Fruit fly (Drosophila melanogaster) whole organism, embryonic: ENCODE measurements around the gene CG15286.

Source experiments
- Bgb ChIP-seq: fragments of 200-800 bp; sonication (Bioruptor generic); IDR thresholded peaks from 2 replicates; pipeline ENCODE4 v1.3.6; 2022; ENCODE audit warnings: missing biosample characterization, missing genetic modification characterization; ENCODE audit not compliant: partially characterized antibody
- BtbVII ChIP-seq: fragments of 200-800 bp; sonication (Bioruptor generic); optimal IDR thresholded peaks from 3 replicates; lab custom pipeline; 2017; ENCODE audit warnings: missing biosample characterization, mild to moderate bottlenecking, missing genetic modification characterization
- CG10147 ChIP-seq: fragments of 200-800 bp; sonication (Bioruptor generic); optimal IDR thresholded peaks from 2 replicates; lab custom pipeline; 2019; ENCODE audit warnings: missing biosample characterization, mild to moderate bottlenecking, missing genetic modification characterization, moderate library complexity
- CG11247 ChIP-seq: fragments of 200-800 bp; sonication (Bioruptor generic); IDR thresholded peaks from 2 replicates; pipeline ENCODE4 v1.3.6; 2022; ENCODE audit warnings: missing biosample characterization, missing genetic modification characterization
- CG12659 ChIP-seq: fragments of 200-800 bp; sonication (Bioruptor generic); optimal IDR thresholded peaks from 3 replicates; lab custom pipeline; 2017; ENCODE audit warnings: mild to moderate bottlenecking, missing biosample characterization, missing genetic modification reagents, missing genetic modification characterization
- CG12942 ChIP-seq: fragments of 200-800 bp; sonication (Bioruptor generic); optimal IDR thresholded peaks from 3 replicates; lab custom pipeline; 2016; ENCODE audit warnings: missing biosample characterization, missing genetic modification characterization
- CG1529 ChIP-seq: fragments of 200-800 bp; sonication (Bioruptor generic); optimal IDR thresholded peaks from 3 replicates; lab custom pipeline; 2018; ENCODE audit warnings: missing biosample characterization, missing genetic modification characterization
- CG1832 ChIP-seq: fragments of 200-800 bp; sonication (Bioruptor generic); optimal IDR thresholded peaks from 2 replicates; lab custom pipeline; 2017; ENCODE audit warnings: missing biosample characterization, mild to moderate bottlenecking, missing genetic modification characterization, inconsistent platforms
- CG3163 ChIP-seq: fragments of 200-800 bp; sonication (Bioruptor generic); optimal IDR thresholded peaks from 3 replicates; lab custom pipeline; 2016; ENCODE audit warnings: missing biosample characterization, missing genetic modification characterization
- CG3847 ChIP-seq: fragments of 200-800 bp; sonication (Bioruptor generic); IDR thresholded peaks from 2 replicates; pipeline ENCODE4 v1.3.6; 2022; ENCODE audit warnings: missing biosample characterization, missing genetic modification characterization
- CG4282 ChIP-seq: fragments of 200-800 bp; sonication (Bioruptor generic); optimal IDR thresholded peaks from 2 replicates; lab custom pipeline; 2016; ENCODE audit warnings: missing biosample characterization, missing genetic modification characterization
- CkIIα-i1 ChIP-seq: fragments of 200-800 bp; sonication (Bioruptor generic); IDR thresholded peaks from 2 replicates; pipeline ENCODE4 v1.3.6; 2022; ENCODE audit warnings: missing biosample characterization, missing genetic modification characterization
- Doc3 ChIP-seq: fragments of 200-800 bp; sonication (Bioruptor generic); IDR thresholded peaks from 3 replicates; pipeline ENCODE4 v1.3.6; 2022; ENCODE audit warnings: missing biosample characterization, missing genetic modification characterization; ENCODE audit not compliant: partially characterized antibody
- E2f1 ChIP-seq: fragments of 200-800 bp; sonication (Bioruptor generic); IDR thresholded peaks from 2 replicates; pipeline ENCODE4 v1.3.6; 2022; ENCODE audit warnings: missing biosample characterization, missing genetic modification characterization
- HHEX ChIP-seq: fragments of 200-800 bp; sonication (Bioruptor generic); optimal IDR thresholded peaks from 3 replicates; lab custom pipeline; 2017; ENCODE audit warnings: missing biosample characterization, mild to moderate bottlenecking, missing genetic modification characterization, missing genetic modification reagents
- Hr3 ChIP-seq: fragments of 200-800 bp; sonication (Bioruptor generic); optimal IDR thresholded peaks from 3 replicates; lab custom pipeline; 2016; ENCODE audit warnings: missing biosample characterization, missing genetic modification characterization
- Hsf ChIP-seq: fragments of 200-800 bp; sonication (Bioruptor generic); optimal IDR thresholded peaks from 3 replicates; lab custom pipeline; 2016; ENCODE audit warnings: missing biosample characterization, missing genetic modification characterization
- Jarid2 ChIP-seq: fragments of 200-800 bp; sonication (Bioruptor generic); optimal IDR thresholded peaks from 3 replicates; lab custom pipeline; 2017; ENCODE audit warnings: mild to moderate bottlenecking, missing biosample characterization, missing genetic modification reagents, missing genetic modification characterization
- Max ChIP-seq: fragments of 200-800 bp; sonication (Bioruptor generic); optimal IDR thresholded peaks from 2 replicates; lab custom pipeline; 2016; ENCODE audit warnings: missing biosample characterization, mild to moderate bottlenecking, missing genetic modification characterization
- Nf-YB ChIP-seq: fragments of 200-800 bp; sonication (Bioruptor generic); optimal IDR thresholded peaks from 3 replicates; lab custom pipeline; 2019; ENCODE audit warnings: missing biosample characterization, mild to moderate bottlenecking, missing genetic modification characterization, moderate library complexity
- Oaz ChIP-seq: fragments of 200-800 bp; sonication (Bioruptor generic); IDR thresholded peaks from 2 replicates; pipeline ENCODE4 v1.3.6; 2022; ENCODE audit warnings: missing biosample characterization, missing genetic modification characterization
- TFAM ChIP-seq: fragments of 200-800 bp; sonication (Bioruptor generic); optimal IDR thresholded peaks from 2 replicates; lab custom pipeline; 2017; ENCODE audit warnings: missing biosample characterization, missing genetic modification characterization, inconsistent platforms
- Tbp ChIP-seq: fragments of >200 bp; optimal IDR thresholded peaks from 2 replicates; lab custom pipeline; 2018; ENCODE audit warnings: missing biosample characterization, missing genetic modification characterization
- Xbp1 ChIP-seq: fragments of 200-800 bp; sonication (Bioruptor generic); optimal IDR thresholded peaks from 3 replicates; lab custom pipeline; 2016; ENCODE audit warnings: missing biosample characterization, mild to moderate bottlenecking, missing genetic modification characterization
- Xrp1 ChIP-seq: fragments of 200-800 bp; sonication (Bioruptor generic); IDR thresholded peaks from 2 replicates; pipeline ENCODE4 v1.3.6; 2022; ENCODE audit warnings: missing biosample characterization, missing genetic modification characterization
- al ChIP-seq: fragments of 200-800 bp; sonication (Bioruptor generic); IDR thresholded peaks from 2 replicates; pipeline ENCODE4 v1.3.6; 2022; ENCODE audit warnings: missing biosample characterization, missing genetic modification characterization
- bab2 ChIP-seq: fragments of 200-800 bp; sonication (Bioruptor generic); optimal IDR thresholded peaks from 2 replicates; lab custom pipeline; 2016; ENCODE audit warnings: missing biosample characterization, missing genetic modification characterization
- caup ChIP-seq: fragments of 200-800 bp; sonication (Bioruptor generic); optimal IDR thresholded peaks from 3 replicates; lab custom pipeline; 2017; ENCODE audit warnings: missing biosample characterization, mild to moderate bottlenecking, missing genetic modification characterization, moderate library complexity; ENCODE audit not compliant: severe bottlenecking
- chinmo ChIP-seq: fragments of 200-800 bp; sonication (Bioruptor generic); IDR thresholded peaks from 4 replicates; pipeline ENCODE4 v1.3.6; 2022; ENCODE audit warnings: missing biosample characterization, missing genetic modification characterization; ENCODE audit not compliant: partially characterized antibody
- corto ChIP-seq: fragments of 200-800 bp; sonication (Bioruptor generic); optimal IDR thresholded peaks from 2 replicates; lab custom pipeline; 2016; ENCODE audit warnings: missing biosample characterization, mild to moderate bottlenecking, missing genetic modification characterization, moderate library complexity
- dmrt99B ChIP-seq: fragments of 200-800 bp; sonication (Bioruptor generic); optimal IDR thresholded peaks from 2 replicates; lab custom pipeline; 2018; ENCODE audit warnings: missing biosample characterization, mild to moderate bottlenecking, missing genetic modification characterization, moderate library complexity
- esg ChIP-seq: fragments of 200-800 bp; sonication (Bioruptor generic); conservative IDR thresholded peaks from 2 replicates; pipeline ENCODE4 v1.3.6; 2022; ENCODE audit warnings: missing biosample characterization, missing genetic modification characterization
- eve ChIP-seq, 2 experiments: fragments of >200 bp; optimal IDR thresholded peaks; 2 replicates each; lab custom pipeline; 2017; ENCODE audit warnings: missing biosample characterization in 2 of 2, missing genetic modification characterization in 2 of 2
- grau ChIP-seq: fragments of 200-800 bp; optimal IDR thresholded peaks from 3 replicates; lab custom pipeline; 2019; ENCODE audit warnings: missing biosample characterization, mild to moderate bottlenecking, missing genetic modification characterization, moderate library complexity
- her ChIP-seq: fragments of 200-800 bp; sonication (Bioruptor generic); optimal IDR thresholded peaks from 2 replicates; lab custom pipeline; 2016; ENCODE audit warnings: missing biosample characterization, missing genetic modification characterization
- knrl ChIP-seq: fragments of 200-800 bp; sonication (Bioruptor generic); IDR thresholded peaks from 3 replicates; pipeline ENCODE4 v1.3.6; 2022; ENCODE audit warnings: missing biosample characterization, missing genetic modification characterization; ENCODE audit not compliant: partially characterized antibody
- luna ChIP-seq: fragments of 200-800 bp; sonication (Bioruptor generic); optimal IDR thresholded peaks from 2 replicates; lab custom pipeline; 2016; ENCODE audit warnings: missing biosample characterization, missing genetic modification characterization
- nmo ChIP-seq: fragments of 200-800 bp; sonication (Bioruptor generic); optimal IDR thresholded peaks from 2 replicates; lab custom pipeline; 2018; ENCODE audit warnings: missing biosample characterization, mild to moderate bottlenecking, missing genetic modification characterization, moderate library complexity
- org-1 ChIP-seq: fragments of 200-800 bp; sonication (Bioruptor generic); optimal IDR thresholded peaks from 2 replicates; lab custom pipeline; 2017; ENCODE audit warnings: missing biosample characterization, missing genetic modification characterization
- pzg ChIP-seq: fragments of 200-800 bp; sonication (Bioruptor generic); optimal IDR thresholded peaks from 3 replicates; lab custom pipeline; 2018; ENCODE audit warnings: missing biosample characterization, mild to moderate bottlenecking, missing genetic modification characterization, moderate library complexity
- run ChIP-seq: fragments of 200-800 bp; sonication (Bioruptor generic); optimal IDR thresholded peaks from 3 replicates; lab custom pipeline; 2018; ENCODE audit warnings: missing biosample characterization, mild to moderate bottlenecking, missing genetic modification characterization
- sens ChIP-seq: fragments of 200-800 bp; sonication (Bioruptor generic); peaks from one replicate; lab custom pipeline; 2016; ENCODE audit warnings: missing biosample characterization, missing genetic modification characterization
- shn ChIP-seq: fragments of 200-800 bp; sonication (Bioruptor generic); optimal IDR thresholded peaks from 3 replicates; lab custom pipeline; 2016; ENCODE audit warnings: missing biosample characterization, missing genetic modification characterization
- tio ChIP-seq: fragments of 200-800 bp; sonication (Bioruptor generic); optimal IDR thresholded peaks from 2 replicates; lab custom pipeline; 2017; ENCODE audit warnings: missing biosample characterization, missing genetic modification characterization, inconsistent platforms
- vvl ChIP-seq: fragments of 200-800 bp; sonication (Bioruptor generic); IDR thresholded peaks from 2 replicates; pipeline ENCODE4 v1.3.6; 2022; ENCODE audit warnings: missing biosample characterization, missing genetic modification characterization
- wor ChIP-seq: fragments of 200-800 bp; sonication (Bioruptor generic); IDR thresholded peaks from 2 replicates; pipeline ENCODE4 v1.3.6; 2022; ENCODE audit warnings: missing biosample characterization, missing genetic modification characterization

CG15286 gene

dm6 chr2L:14372254-14372717 is 34.2 kb downstream of the CG15286 start (continued):
- TF ChIP-seq shn (GFP tag; lab: Kevin White, UChicago) (peak; percentile 31), Jarid2 (GFP tag; lab: Kevin White, UChicago) (peak; percentile 5), eve (GFP tag; optimal IDR thresholded peaks at IDR 0.05; lab: Kevin White, UChicago) (peak in 1 of 2 experiments; percentile 68), her (peak; percentile 14), CkIIα-i1 (GFP tag; lab: Robert Waterston, UW) (0 out of 2 replicates have a peak, but pooled peaks have one; percentile 12), chinmo (GFP tag; lab: Robert Waterston, UW) (no peak), vvl (GFP tag; lab: Robert Waterston, UW) (peak; percentile 88), CG3163 (peak; percentile 35), esg (GFP tag; lab: Robert Waterston, UW) (peak; percentile 84), bab2 (GFP tag; lab: Kevin White, UChicago) (peak; percentile 74), CG1529 (GFP tag; lab: Kevin White, UChicago) (peak; percentile 61), Bgb (no peak), sens (GFP tag; lab: Kevin White, UChicago) (peak; percentile 95), CG11247 (GFP tag; lab: Robert Waterston, UW) (peak; percentile 82), corto (GFP tag; lab: Kevin White, UChicago) (no peak), E2f1 (GFP tag; lab: Robert Waterston, UW) (peak; percentile 61), al (GFP tag; lab: Robert Waterston, UW) (peak; percentile 84), CG12942 (GFP tag; lab: Kevin White, UChicago) (peak; percentile 26), Max (GFP tag; lab: Kevin White, UChicago) (no peak), grau (peak; percentile 84), Hsf (peak; percentile 83), wor (peak; percentile 52; the same call in 1 of the 2 replicates), Hr3 (GFP tag; lab: Kevin White, UChicago) (peak; percentile 55), dmrt99B (tag; lab: Kevin White, UChicago) (peak; percentile 79), run (tag; lab: Kevin White, UChicago) (peak; percentile 46), HHEX (GFP tag; lab: Kevin White, UChicago) (no peak), luna (peak; percentile 47), Tbp (GFP tag; lab: Kevin White, UChicago) (no peak), Oaz (GFP tag; lab: Robert Waterston, UW) (peak; percentile 71), CG12659 (GFP tag; lab: Kevin White, UChicago) (peak; percentile 79), nmo (GFP tag; lab: Kevin White, UChicago) (peak; percentile 20), pzg (GFP tag; lab: Kevin White, UChicago) (no peak), Nf-YB (peak; percentile 42), tio (GFP tag; lab: Kevin White, UChicago) (peak; percentile 69), knrl (GFP tag; lab: Robert Waterston, UW) (no peak), CG3847 (GFP tag; lab: Robert Waterston, UW) (peak; percentile 57), Xbp1 (GFP tag; lab: Kevin White, UChicago) (peak; percentile 8), BtbVII (peak; percentile 25), Xrp1 (GFP tag; lab: Robert Waterston, UW) (peak; percentile 66), CG4282 (GFP tag; lab: Kevin White, UChicago) (no peak), TFAM (GFP tag; lab: Kevin White, UChicago) (no peak), caup (GFP tag; lab: Kevin White, UChicago) (peak; percentile 25), CG1832 (GFP tag; lab: Kevin White, UChicago) (no peak), Doc3 (GFP tag; lab: Robert Waterston, UW) (no peak), org-1 (GFP tag; lab: Kevin White, UChicago) (peak; percentile 71), CG10147 (GFP tag; lab: Kevin White, UChicago) (peak; percentile 21)
- TF ChIP-seq, all 482 proteins: peak for 254
